Fruit fly (Drosophila melanogaster) whole organism, prepupa: ENCODE data around the gene Teh1.
A peak's percentile ranks its signal among the peaks of the same experiment; 100 is the strongest.

Experiments used
- Blimp-1 ChIP-seq: fragments of 200-800 bp; sonication (Bioruptor generic); optimal IDR thresholded peaks from 3 replicates; lab custom pipeline; 2017; ENCODE audit warnings: missing biosample characterization, missing genetic modification characterization, mild to moderate bottlenecking, moderate library complexity, missing genetic modification reagents
- CG10631 ChIP-seq: fragments of 200-800 bp; sonication (Bioruptor generic); optimal IDR thresholded peaks from 2 replicates; lab custom pipeline; 2016; ENCODE audit warnings: missing biosample characterization, missing genetic modification characterization
- CG10669 ChIP-seq: fragments of 200-800 bp; sonication (Bioruptor generic); optimal IDR thresholded peaks from 3 replicates; lab custom pipeline; 2018; ENCODE audit warnings: missing biosample characterization, mild to moderate bottlenecking, missing genetic modification characterization, moderate library complexity
- CG11294 ChIP-seq: fragments of 200-800 bp; sonication (Bioruptor generic); IDR thresholded peaks from 2 replicates; pipeline ENCODE4 v1.3.6; 2022; ENCODE audit warnings: missing biosample characterization, missing genetic modification characterization
- CG11762 ChIP-seq: fragments of 200-800 bp; sonication (Bioruptor generic); optimal IDR thresholded peaks from 3 replicates; lab custom pipeline; 2016; ENCODE audit warnings: missing biosample characterization, missing genetic modification characterization; ENCODE audit not compliant: insufficient read depth
- CG11902 ChIP-seq: fragments of 200-800 bp; sonication (Bioruptor generic); optimal IDR thresholded peaks from 3 replicates; lab custom pipeline; 2016; ENCODE audit warnings: missing biosample characterization, missing genetic modification characterization
- CG15336 ChIP-seq: fragments of 200-800 bp; sonication (Bioruptor generic); IDR thresholded peaks from 2 replicates; pipeline ENCODE4 v1.3.6; 2022; ENCODE audit warnings: missing biosample characterization, missing genetic modification characterization
- CG1621 ChIP-seq: fragments of 200-800 bp; sonication (Bioruptor generic); optimal IDR thresholded peaks from 3 replicates; lab custom pipeline; 2018; ENCODE audit warnings: missing biosample characterization, mild to moderate bottlenecking, missing genetic modification characterization
- CG16779 ChIP-seq: fragments of 200-800 bp; sonication (Bioruptor generic); optimal IDR thresholded peaks from 3 replicates; lab custom pipeline; 2017; ENCODE audit warnings: missing biosample characterization, mild to moderate bottlenecking, missing genetic modification characterization
- CG31627 ChIP-seq: fragments of 200-800 bp; sonication (Bioruptor generic); optimal IDR thresholded peaks from 3 replicates; lab custom pipeline; 2016; ENCODE audit warnings: missing biosample characterization, missing genetic modification characterization
- CG34406 ChIP-seq: fragments of 200-800 bp; sonication (Bioruptor generic); optimal IDR thresholded peaks from 3 replicates; lab custom pipeline; 2016; ENCODE audit warnings: missing biosample characterization, missing genetic modification characterization
- CG4318 ChIP-seq: fragments of 200-800 bp; sonication (Bioruptor generic); optimal IDR thresholded peaks from 3 replicates; lab custom pipeline; 2017; ENCODE audit warnings: missing biosample characterization, mild to moderate bottlenecking, missing genetic modification characterization
- CG6163 ChIP-seq: fragments of 200-800 bp; sonication (Bioruptor generic); IDR thresholded peaks from 3 replicates; pipeline ENCODE4 v1.3.6; 2022; ENCODE audit warnings: missing biosample characterization, missing genetic modification characterization
- CG6276 ChIP-seq: fragments of 200-800 bp; sonication (Bioruptor generic); optimal IDR thresholded peaks from 2 replicates; lab custom pipeline; 2017; ENCODE audit warnings: missing biosample characterization, mild to moderate bottlenecking, missing genetic modification characterization
- CG6792 ChIP-seq: fragments of 200-800 bp; sonication (Bioruptor generic); optimal IDR thresholded peaks from 3 replicates; lab custom pipeline; 2016; ENCODE audit warnings: missing biosample characterization, missing genetic modification characterization
- CG6808 ChIP-seq: fragments of 200-800 bp; sonication (Bioruptor generic); optimal IDR thresholded peaks from 3 replicates; lab custom pipeline; 2017; ENCODE audit warnings: missing biosample characterization, missing genetic modification characterization, mild to moderate bottlenecking, moderate library complexity, missing genetic modification reagents
- CG6854 ChIP-seq: fragments of 200-800 bp; sonication (Bioruptor generic); optimal IDR thresholded peaks from 2 replicates; lab custom pipeline; 2017; ENCODE audit warnings: missing biosample characterization, mild to moderate bottlenecking, missing genetic modification characterization
- CG7368 ChIP-seq: fragments of 200-800 bp; sonication (Bioruptor generic); optimal IDR thresholded peaks from 3 replicates; lab custom pipeline; 2016; ENCODE audit warnings: missing biosample characterization, missing genetic modification characterization
- CG8319 ChIP-seq: fragments of 200-800 bp; sonication (Bioruptor generic); optimal IDR thresholded peaks from 3 replicates; lab custom pipeline; 2016; ENCODE audit warnings: missing biosample characterization, missing genetic modification characterization
- CG8632 ChIP-seq: fragments of 200-800 bp; sonication (Bioruptor generic); optimal IDR thresholded peaks from 3 replicates; lab custom pipeline; 2016; ENCODE audit warnings: missing biosample characterization, missing genetic modification characterization
- CG9139 ChIP-seq: fragments of 200-800 bp; sonication (Bioruptor generic); optimal IDR thresholded peaks from 3 replicates; lab custom pipeline; 2017; ENCODE audit warnings: missing biosample characterization, mild to moderate bottlenecking, missing genetic modification characterization
- Eip75B ChIP-seq: fragments of 200-800 bp; sonication (Bioruptor generic); optimal IDR thresholded peaks from 3 replicates; lab custom pipeline; 2016; ENCODE audit warnings: missing biosample characterization, missing genetic modification characterization
- Eip78C ChIP-seq: fragments of 200-800 bp; sonication (Bioruptor generic); peaks from one replicate; lab custom pipeline; 2016; ENCODE audit warnings: missing biosample characterization, missing genetic modification characterization
- Ets21C ChIP-seq: fragments of 200-800 bp; sonication (Bioruptor generic); optimal IDR thresholded peaks from 3 replicates; lab custom pipeline; 2016; ENCODE audit warnings: missing biosample characterization, missing genetic modification characterization
- Gug ChIP-seq: fragments of 200-800 bp; sonication (Bioruptor generic); IDR thresholded peaks from 2 replicates; pipeline ENCODE4 v1.3.6; 2022; ENCODE audit warnings: missing biosample characterization, missing genetic modification characterization
- Hr38 ChIP-seq: sonication (Bioruptor generic); optimal IDR thresholded peaks from 2 replicates; lab custom pipeline; 2016; ENCODE audit warnings: missing biosample characterization, missing genetic modification characterization
- Hr39 ChIP-seq: fragments of 200-800 bp; sonication (Bioruptor generic); optimal IDR thresholded peaks from 2 replicates; lab custom pipeline; 2016; ENCODE audit warnings: missing biosample characterization, missing genetic modification characterization
- Hr4 ChIP-seq: fragments of 200-800 bp; sonication (Bioruptor generic); optimal IDR thresholded peaks from 3 replicates; lab custom pipeline; 2016; ENCODE audit warnings: missing biosample characterization, missing genetic modification characterization
- Lpt ChIP-seq: fragments of 200-800 bp; sonication (Bioruptor generic); optimal IDR thresholded peaks from 3 replicates; lab custom pipeline; 2016; ENCODE audit warnings: missing biosample characterization, missing genetic modification characterization
- Smox ChIP-seq: fragments of 200-800 bp; sonication (Bioruptor generic); optimal IDR thresholded peaks from 3 replicates; lab custom pipeline; 2016; ENCODE audit warnings: missing biosample characterization, missing genetic modification characterization
- Sox102F ChIP-seq: fragments of 200-800 bp; sonication (Bioruptor generic); optimal IDR thresholded peaks from 2 replicates; lab custom pipeline; 2016; ENCODE audit warnings: missing biosample characterization, mild to moderate bottlenecking, missing genetic modification characterization
- Sox14 ChIP-seq: fragments of 200-800 bp; sonication (Bioruptor generic); optimal IDR thresholded peaks from 3 replicates; lab custom pipeline; 2016; ENCODE audit warnings: missing biosample characterization, missing genetic modification characterization
- Sox15 ChIP-seq: fragments of 200-800 bp; sonication (Bioruptor generic); optimal IDR thresholded peaks from 3 replicates; lab custom pipeline; 2016; ENCODE audit warnings: missing biosample characterization, missing genetic modification characterization
- achi ChIP-seq: fragments of 200-800 bp; sonication (Bioruptor generic); optimal IDR thresholded peaks from 3 replicates; lab custom pipeline; 2016; ENCODE audit warnings: missing biosample characterization, missing genetic modification characterization
- acj6 ChIP-seq: fragments of 200-800 bp; sonication (Bioruptor generic); optimal IDR thresholded peaks from 3 replicates; lab custom pipeline; 2016; ENCODE audit warnings: missing biosample characterization, missing genetic modification characterization
- cyc ChIP-seq: fragments of 200-800 bp; sonication (Bioruptor generic); optimal IDR thresholded peaks from 3 replicates; lab custom pipeline; 2016; ENCODE audit warnings: missing biosample characterization, missing genetic modification characterization
- dsx ChIP-seq: fragments of 200-800 bp; optimal IDR thresholded peaks from 3 replicates; lab custom pipeline; 2019; ENCODE audit warnings: missing biosample characterization, mild to moderate bottlenecking, missing genetic modification characterization, moderate library complexity; ENCODE audit not compliant: poor library complexity, severe bottlenecking
- eg ChIP-seq: fragments of 200-800 bp; sonication (Bioruptor generic); IDR thresholded peaks from 3 replicates; pipeline ENCODE4 v1.3.6; 2022; ENCODE audit warnings: missing biosample characterization, missing genetic modification characterization
- fd59A ChIP-seq: fragments of 200-800 bp; sonication (Bioruptor generic); optimal IDR thresholded peaks from 2 replicates; lab custom pipeline; 2017; ENCODE audit warnings: missing biosample characterization, mild to moderate bottlenecking, missing genetic modification characterization, missing genetic modification reagents
- lz ChIP-seq: fragments of 200-800 bp; sonication (Bioruptor generic); optimal IDR thresholded peaks from 3 replicates; lab custom pipeline; 2016; ENCODE audit warnings: missing biosample characterization, missing genetic modification characterization
- net ChIP-seq: fragments of 200-800 bp; sonication (Bioruptor generic); optimal IDR thresholded peaks from 3 replicates; lab custom pipeline; 2016; ENCODE audit warnings: missing biosample characterization, missing genetic modification characterization
- salr ChIP-seq, 2 experiments: fragments of 200-800 bp; sonication (Bioruptor generic); optimal IDR thresholded peaks; 3 replicates each; lab custom pipeline; 2016 to 2018; ENCODE audit warnings: missing biosample characterization in 2 of 2, missing genetic modification characterization in 2 of 2, mild to moderate bottlenecking in 1 of 2
- spab ChIP-seq: fragments of 200-800 bp; sonication (Bioruptor generic); optimal IDR thresholded peaks from 2 replicates; lab custom pipeline; 2017; ENCODE audit warnings: missing biosample characterization, mild to moderate bottlenecking, missing genetic modification characterization, missing genetic modification reagents
- vri ChIP-seq: fragments of 200-800 bp; sonication (Bioruptor generic); optimal IDR thresholded peaks from 3 replicates; lab custom pipeline; 2016; ENCODE audit warnings: missing biosample characterization, mild to moderate bottlenecking, missing genetic modification characterization

The Teh1 gene

DNA sequence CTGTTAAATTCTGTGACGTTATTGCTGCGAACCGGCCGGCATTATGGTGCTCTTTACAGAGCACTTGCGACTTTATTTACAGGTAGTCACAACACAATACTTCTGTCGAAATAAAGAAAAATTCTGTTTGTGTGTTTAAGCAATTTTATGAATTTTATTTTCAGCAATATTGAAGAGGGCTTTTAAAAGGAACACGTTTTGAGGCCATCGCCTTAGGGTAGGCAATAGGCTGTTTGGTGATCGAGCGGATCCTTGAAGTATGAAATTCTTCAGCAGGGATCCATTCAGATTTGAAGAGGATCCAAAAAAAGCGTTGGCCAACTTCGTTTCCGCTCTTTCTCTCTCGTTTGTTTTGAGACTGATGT lies 5.8 kb upstream of the Teh1 start (continued):
- TF ChIP-seq CG6808 (peak; percentile 33), CG34406 (GFP tag; lab: Kevin White, UChicago) (peak; percentile 86), Hr39 (GFP tag; lab: Kevin White, UChicago) (peak; percentile 88), Eip78C (peak; percentile 96), CG8632 (peak; percentile 72), Sox14 (peak; percentile 91), Hr38 (GFP tag; lab: Kevin White, UChicago) (no peak), Sox102F (GFP tag; lab: Kevin White, UChicago) (peak; percentile 87), CG10631 (peak; percentile 82), eg (GFP tag; lab: Robert Waterston, UW) (peak; percentile 83; the same call in 2 of the 3 replicates), CG11294 (GFP tag; lab: Robert Waterston, UW) (peak; percentile 80), Sox15 (GFP tag; lab: Kevin White, UChicago) (peak; percentile 86), CG4318 (GFP tag; lab: Kevin White, UChicago) (peak; percentile 93), CG6276 (GFP tag; lab: Kevin White, UChicago) (peak; percentile 88), CG11762 (peak; percentile 83), CG1621 (tag; lab: Kevin White, UChicago) (peak; percentile 25), achi (GFP tag; lab: Kevin White, UChicago) (peak; percentile 83), CG16779 (peak; percentile 70), lz (GFP tag; lab: Kevin White, UChicago) (peak; percentile 90), Blimp-1 (GFP tag; lab: Kevin White, UChicago) (peak; percentile 52), vri (GFP tag; lab: Kevin White, UChicago) (peak; percentile 44), spab (peak; percentile 59), Lpt (GFP tag; lab: Kevin White, UChicago) (peak; percentile 80)

DNA sequence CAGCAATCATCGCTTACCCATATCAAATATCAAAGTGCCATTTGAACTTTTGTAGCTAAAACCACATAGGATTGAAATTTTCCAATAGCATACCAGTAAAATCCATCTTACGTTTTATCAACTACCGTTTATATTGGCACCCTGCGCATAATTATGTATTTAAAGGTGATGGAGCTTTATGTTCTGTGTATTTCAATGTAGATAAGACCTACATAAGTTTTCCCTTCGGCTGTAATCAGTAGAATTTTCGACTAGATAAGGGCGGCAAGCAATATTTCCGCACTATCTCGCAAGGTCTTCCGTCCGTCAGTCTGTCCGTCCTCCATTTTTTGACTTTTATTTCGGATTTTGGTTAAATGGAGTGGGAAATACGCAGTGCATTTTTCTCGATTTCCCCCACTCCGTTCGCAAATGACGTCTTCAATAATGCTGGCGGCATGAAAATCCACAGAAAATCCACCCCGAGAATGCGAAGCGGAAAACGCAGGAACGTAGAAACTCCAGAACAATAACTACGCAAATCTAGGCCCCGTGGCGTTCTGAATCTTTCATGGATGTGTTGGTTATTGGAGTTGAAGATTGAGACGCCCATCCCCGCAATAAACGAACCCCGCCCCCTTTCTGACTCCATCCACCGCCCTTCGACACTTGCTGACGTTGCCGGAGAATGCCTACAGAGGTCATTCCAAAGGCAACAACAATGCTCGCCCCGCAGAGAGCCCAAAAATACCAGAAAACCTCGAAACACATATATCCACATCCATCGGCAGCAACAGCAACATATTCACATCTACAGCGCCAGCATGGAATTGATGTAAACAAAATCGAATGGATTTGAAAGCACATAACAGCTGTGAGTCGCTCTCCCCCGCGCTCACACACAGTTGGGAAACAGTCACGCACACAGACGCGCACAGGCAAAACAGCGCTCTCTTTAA lies 5.2 kb upstream of the Teh1 start:
- TF ChIP-seq vri (GFP tag; lab: Kevin White, UChicago) (no peak), CG16779 (no peak)

DNA sequence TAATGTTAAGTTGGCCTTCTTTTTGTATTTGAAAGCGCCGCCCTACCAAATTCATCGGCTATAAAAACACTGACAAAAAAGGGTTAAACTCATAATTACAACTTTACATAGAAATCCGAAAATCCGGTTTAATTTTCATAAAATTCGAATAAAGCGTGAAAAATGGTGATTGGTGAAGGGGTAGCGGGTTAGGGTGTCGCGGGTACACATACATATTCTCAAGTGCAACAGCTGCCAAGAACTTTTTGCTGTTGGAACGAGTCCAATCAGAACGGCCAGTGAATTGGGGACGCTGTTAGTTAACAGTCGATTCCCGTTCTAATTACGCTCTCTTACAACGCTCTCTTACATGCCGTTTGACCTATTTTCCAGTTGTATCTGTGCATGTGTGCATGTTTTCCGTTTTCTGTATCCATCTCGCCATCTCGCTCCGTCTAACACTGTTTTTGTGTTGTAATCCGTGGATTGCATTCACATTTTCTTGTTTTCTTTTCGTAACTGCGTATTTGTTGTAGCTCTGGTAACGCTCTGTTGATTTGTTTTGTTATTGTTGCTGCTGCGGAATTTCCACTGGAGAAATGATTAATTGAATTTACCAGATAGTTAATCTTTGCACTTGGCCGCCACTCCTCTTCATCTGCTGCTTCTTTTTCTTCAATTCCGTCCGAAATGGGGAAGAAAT lies 4.4 kb upstream of the Teh1 start:
- TF ChIP-seq net (peak; percentile 35), Sox14 (no peak), achi (GFP tag; lab: Kevin White, UChicago) (no peak), CG8319 (no peak), Smox (GFP tag; lab: Kevin White, UChicago) (peak; percentile 4), salr (GFP tag; optimal IDR thresholded peaks at IDR 0.05; lab: Kevin White, UChicago) (no peak), CG9139 (GFP tag; lab: Kevin White, UChicago) (no peak), acj6 (GFP tag; lab: Kevin White, UChicago) (no peak), Ets21C (GFP tag; lab: Kevin White, UChicago) (no peak), Hr4 (no peak), CG7368 (GFP tag; lab: Kevin White, UChicago) (no peak), CG11902 (GFP tag; lab: Kevin White, UChicago) (no peak), CG10669 (no peak), CG6163 (GFP tag; lab: Robert Waterston, UW) (peak; percentile 51; the same call in 1 of the 3 replicates), CG31627 (GFP tag; lab: Kevin White, UChicago) (no peak), Gug (GFP tag; lab: Robert Waterston, UW) (no peak), fd59A (no peak), CG15336 (peak; percentile 22; the same call in 1 of the 2 replicates), Sox102F (GFP tag; lab: Kevin White, UChicago) (no peak), CG8632 (no peak), eg (GFP tag; lab: Robert Waterston, UW) (no peak), dsx (GFP tag; lab: Kevin White, UChicago) (peak; percentile 87), CG11762 (no peak), vri (GFP tag; lab: Kevin White, UChicago) (no peak), spab (no peak), cyc (GFP tag; lab: Kevin White, UChicago) (no peak), CG6276 (GFP tag; lab: Kevin White, UChicago) (no peak), CG6792 (GFP tag; lab: Kevin White, UChicago) (no peak), Eip75B (GFP tag; lab: Kevin White, UChicago) (peak; percentile 73), CG6854 (GFP tag; lab: Kevin White, UChicago) (peak; percentile 25)
